Fruit fly (Drosophila melanogaster) Kc167 (cell line): Measurements from ENCODE around the gene CG32081.

Experiments used
- Myc ChIP-seq: fragments of >200 bp; optimal IDR thresholded peaks from 2 replicates; lab custom pipeline; 2017; ENCODE audit warnings: missing external identifiers
- Sin3A ChIP-seq: fragments of >200 bp; optimal IDR thresholded peaks from 2 replicates; lab custom pipeline; 2018; ENCODE audit warnings: missing external identifiers
- h ChIP-seq: fragments of >200 bp; optimal IDR thresholded peaks from 3 replicates; lab custom pipeline; 2018; ENCODE audit warnings: missing external identifiers
- insv ChIP-seq: fragments of >200 bp; optimal IDR thresholded peaks from 3 replicates; lab custom pipeline; 2018; ENCODE audit warnings: missing external identifiers
- psq ChIP-seq: fragments of >200 bp; optimal IDR thresholded peaks from 2 replicates; lab custom pipeline; 2017; ENCODE audit warnings: missing external identifiers
- ttk ChIP-seq: sonication (Bioruptor generic); optimal IDR thresholded peaks from 2 replicates; lab custom pipeline; 2017; ENCODE audit warnings: missing external identifiers

The CG32081 gene

dm6 chr3L:11004739-11005476 lies 22.5 kb upstream of the CG32081 start:
- TF ChIP-seq h (no peak), Myc (no peak), Sin3A (lab: Kevin White, UChicago) (no peak), insv (no peak), ttk (no peak)

- TF ChIP-seq insv (no peak), ttk (no peak), Sin3A (lab: Kevin White, UChicago) (no peak), Myc (no peak), psq (no peak), h (no peak)
These were observed 20.9 kb upstream of the CG32081 start for dm6 chr3L:11006433-11006832.

dm6 chr3L:11007786-11008185 lies 19.6 kb upstream of the CG32081 start:
- no peak for TF ChIP-seq psq
- TF ChIP-seq Myc = no peak
- TF ChIP-seq h = no peak

- TF ChIP-seq Myc = no peak
These were observed 18.2 kb upstream of the CG32081 start, which contains the start of gene klu for dm6 chr3L:11009000-11009794. Gene klu, minus strand, starts transcription at chr3L:11009188.

- TF ChIP-seq h (no peak), Myc (no peak), Sin3A (lab: Kevin White, UChicago) (no peak), ttk (no peak), insv (no peak), psq (no peak)
These were observed 17.0 kb upstream of the CG32081 start for dm6 chr3L:11010410-11010827.

dm6 chr3L:11011610-11012202 lies 15.7 kb upstream of the CG32081 start:
- TF ChIP-seq ttk (no peak), psq (no peak), h (no peak), insv (no peak), Sin3A (lab: Kevin White, UChicago) (no peak), Myc (no peak)

dm6 chr3L:11015203-11015602 lies 12.2 kb upstream of the CG32081 start:
- TF ChIP-seq ttk = no peak
- TF ChIP-seq Sin3A (lab: Kevin White, UChicago) = no peak
- no peak for TF ChIP-seq h
- TF ChIP-seq Myc = no peak
- TF ChIP-seq psq = no peak
- TF ChIP-seq insv = no peak

dm6 chr3L:11020058-11020457 lies 7.3 kb upstream of the CG32081 start:
- TF ChIP-seq Myc = no peak
- no peak for TF ChIP-seq psq
- no peak for TF ChIP-seq Sin3A (lab: Kevin White, UChicago)
- no peak for TF ChIP-seq h
- no peak for TF ChIP-seq ttk
- no peak for TF ChIP-seq insv

- TF ChIP-seq insv = no peak
These were observed 5.4 kb upstream of the CG32081 start for dm6 chr3L:11021958-11022357.

dm6 chr3L:11023235-11023634 lies 4.1 kb upstream of the CG32081 start, which contains the start of gene Fad2:
Gene Fad2, plus strand, starts transcription at chr3L:11023535.
- TF ChIP-seq ttk (no peak), Myc (no peak), h (no peak), insv (no peak), psq (no peak), Sin3A (lab: Kevin White, UChicago) (no peak)

- TF ChIP-seq h (no peak), ttk (no peak), Sin3A (lab: Kevin White, UChicago) (no peak), psq (no peak), insv (no peak), Myc (no peak)
These were observed 2.1 kb upstream of the CG32081 start, which contains the start of gene CG32079 for dm6 chr3L:11025261-11025660. Gene CG32079, plus strand, starts transcription at chr3L:11025561.

- TF ChIP-seq insv (no peak), Myc (no peak), h (no peak), ttk (no peak), psq (no peak), Sin3A (lab: Kevin White, UChicago) (no peak)
These were observed 4.4 kb downstream of the CG32081 start for dm6 chr3L:11031784-11032183.

dm6 chr3L:11033327-11033975 lies 6.1 kb downstream of the CG32081 start:
- TF ChIP-seq Myc (no peak), ttk (no peak), Sin3A (lab: Kevin White, UChicago) (no peak)

- TF ChIP-seq Sin3A (lab: Kevin White, UChicago) = no peak
- TF ChIP-seq ttk = no peak
- TF ChIP-seq insv = no peak
- TF ChIP-seq h = no peak
These were observed 7.7 kb downstream of the CG32081 start for dm6 chr3L:11035039-11035438.
